Worm (Caenorhabditis elegans): ENCODE data around the gene M28.4.

Gene M28.4

ce11 chrII:10618157-10618556 is 25.3 kb upstream of the M28.4 start, which contains the start of gene C14A4.13:
TSS of gene C14A4.13 (plus strand) at chrII:10618457.
- TF ChIP-seq madf-8 (GFP tag; conservative IDR thresholded peaks at IDR 0.05) (no peak), F55B11.4 (tag; optimal IDR thresholded peaks at IDR 0.05; ENCODE audit: borderline replicate concordance, insufficient read depth) (no peak), madf-6 (GFP tag; IDR thresholded peaks at IDR 0.05) (no peak), lin-26 (GFP tag; IDR thresholded peaks at IDR 0.05) (no peak), mxl-1 (tag; optimal IDR thresholded peaks at IDR 0.05) (no peak), die-1 (tag; optimal IDR thresholded peaks at IDR 0.05) (no peak), F33H1.4 (GFP tag; IDR thresholded peaks at IDR 0.05) (no peak), B0035.1 (tag; optimal IDR thresholded peaks at IDR 0.05) (no peak), nhr-179 (tag; optimal IDR thresholded peaks at IDR 0.05) (no peak), let-607 (tag; optimal IDR thresholded peaks at IDR 0.05) (no peak), Y53F4B.3 (GFP tag; IDR thresholded peaks at IDR 0.05) (no peak), ets-4 (GFP tag; optimal IDR thresholded peaks at IDR 0.05) (no peak)

- TF ChIP-seq aptf-2 (GFP tag; conservative IDR thresholded peaks at IDR 0.05): no peak
- no peak for TF ChIP-seq rcor-1 (GFP tag; IDR thresholded peaks at IDR 0.05)
- no peak for TF ChIP-seq repo-1 (tag; optimal IDR thresholded peaks at IDR 0.05)
- TF ChIP-seq lin-35 (GFP tag; optimal IDR thresholded peaks at IDR 0.05): no peak
- TF ChIP-seq ceh-100 (GFP tag; IDR thresholded peaks at IDR 0.05): no peak
- TF ChIP-seq B0035.1 (tag; optimal IDR thresholded peaks at IDR 0.05): no peak
- no peak for TF ChIP-seq nhr-120 (GFP tag; IDR thresholded peaks at IDR 0.05)
- no peak for TF ChIP-seq F55B11.4 (tag; optimal IDR thresholded peaks at IDR 0.05; ENCODE audit: borderline replicate concordance, insufficient read depth)
- TF ChIP-seq die-1 (tag; optimal IDR thresholded peaks at IDR 0.05): no peak
- no peak for TF ChIP-seq D2030.7 (GFP tag; IDR thresholded peaks at IDR 0.05)
Measured at ce11 chrII:10621965-10622364, 21.5 kb upstream of the M28.4 start, which contains the start of gene cutl-9. TSS of gene cutl-9 (plus strand) at chrII:10622265.

ce11 chrII:10627086-10627485 is 16.4 kb upstream of the M28.4 start:
- TF ChIP-seq somi-1 (GFP tag; optimal IDR thresholded peaks at IDR 0.05): no peak
- TF ChIP-seq ets-4 (GFP tag; optimal IDR thresholded peaks at IDR 0.05): peak; percentile 47
- no peak for TF ChIP-seq B0261.1 (tag; optimal IDR thresholded peaks at IDR 0.05)
- TF ChIP-seq dpl-1 (GFP tag; optimal IDR thresholded peaks at IDR 0.05): no peak
- TF ChIP-seq nhr-80 (tag; optimal IDR thresholded peaks at IDR 0.05): peak; percentile 94
- TF ChIP-seq tlf-1 (GFP tag; optimal IDR thresholded peaks at IDR 0.05): no peak
- TF ChIP-seq dox-1 (GFP tag; IDR thresholded peaks at IDR 0.05): peak; percentile 73; the same call in 1 of the 2 replicates

- TF ChIP-seq F23B12.7 (tag; optimal IDR thresholded peaks at IDR 0.05; ENCODE audit: insufficient read depth) (no peak), attf-6 (GFP tag; IDR thresholded peaks at IDR 0.05) (no peak), lag-1 (GFP tag; IDR thresholded peaks at IDR 0.05) (no peak), F57A8.1 (GFP tag; optimal IDR thresholded peaks at IDR 0.05) (no peak), hmg-20 (GFP tag; IDR thresholded peaks at IDR 0.05) (no peak), sptf-2 (GFP tag; optimal IDR thresholded peaks at IDR 0.05) (no peak), F49E8.2 (tag; optimal IDR thresholded peaks at IDR 0.05; ENCODE audit: insufficient read depth) (no peak), C17E4.6 (GFP tag; IDR thresholded peaks at IDR 0.05) (no peak), unc-130 (GFP tag; optimal IDR thresholded peaks at IDR 0.05) (no peak), nhr-27 (tag; optimal IDR thresholded peaks at IDR 0.05) (no peak), madf-8 (GFP tag; conservative IDR thresholded peaks at IDR 0.05) (no peak), K11D2.4 (GFP tag; IDR thresholded peaks at IDR 0.05) (no peak), ztf-22 (GFP tag; optimal IDR thresholded peaks at IDR 0.05) (no peak)
Measured at ce11 chrII:10627963-10628362, 15.5 kb upstream of the M28.4 start, which contains the start of gene M28.8. TSS of gene M28.8 (plus strand) at chrII:10628263.
